Worm (Caenorhabditis elegans) whole organism, L4 larva: ENCODE measurements around the gene somi-1.

ENCODE experiments used
- F37D6.2 ChIP-seq: sonication (generic microtip); optimal IDR thresholded peaks from 2 replicates; lab custom pipeline; 2016; ENCODE audit warnings: mild to moderate bottlenecking, missing genetic modification characterization, missing compliant biosample characterization
- Y5F2A.4 ChIP-seq: fragments of 200-800 bp; sonication (Bioruptor generic); optimal IDR thresholded peaks from 2 replicates; lab custom pipeline; 2018; ENCODE audit warnings: mild to moderate bottlenecking, missing genetic modification characterization, missing compliant biosample characterization
- aha-1 ChIP-seq: fragments of 150-350 bp; peaks from one replicate; lab custom pipeline; 2014; ENCODE audit warnings: missing biosample characterization, missing genetic modification characterization
- ceh-44 ChIP-seq: fragments of 200-800 bp; sonication (Bioruptor generic); IDR thresholded peaks from 2 replicates; pipeline ENCODE4 v1.3.6; 2022; ENCODE audit warnings: missing genetic modification reagents, missing genetic modification characterization, missing compliant biosample characterization
- ces-1 ChIP-seq: fragments of 150-350 bp; sonication (generic microtip); optimal IDR thresholded peaks from 4 replicates; lab custom pipeline; 2014; ENCODE audit warnings: missing biosample characterization, missing genetic modification reagents, missing genetic modification characterization
- cey-2 ChIP-seq: sonication (generic microtip); optimal IDR thresholded peaks from 3 replicates; lab custom pipeline; 2017; ENCODE audit warnings: missing genetic modification characterization, mild to moderate bottlenecking, missing compliant biosample characterization, antibody characterized with exemption, borderline replicate concordance; ENCODE audit not compliant: insufficient read depth
- ctbp-1 ChIP-seq: fragments of 200-800 bp; sonication (Bioruptor generic); IDR thresholded peaks from 2 replicates; pipeline ENCODE4 v1.3.6; 2022; ENCODE audit warnings: missing genetic modification reagents, missing genetic modification characterization, missing compliant biosample characterization
- daf-16 ChIP-seq, 3 experiments: sonication (generic microtip); optimal IDR thresholded peaks; 2 replicates each; lab custom pipeline; 2016 to 2017; ENCODE audit warnings: missing genetic modification characterization in 3 of 3, missing genetic modification reagents in 3 of 3, mild to moderate bottlenecking in 2 of 3, missing compliant biosample characterization in 2 of 3, missing biosample characterization in 1 of 3, moderate library complexity in 1 of 3
- dmd-6 ChIP-seq: fragments of 200-800 bp; sonication (Bioruptor generic); IDR thresholded peaks from 2 replicates; pipeline ENCODE4 v1.3.6; 2022; ENCODE audit warnings: missing genetic modification reagents, missing genetic modification characterization, missing compliant biosample characterization
- dmd-8 ChIP-seq: fragments of 200-800 bp; sonication (Bioruptor generic); IDR thresholded peaks from 2 replicates; pipeline ENCODE4 v1.3.6; 2022; ENCODE audit warnings: missing genetic modification characterization, missing compliant biosample characterization
- dmd-9 ChIP-seq: fragments of 200-800 bp; sonication (Bioruptor generic); IDR thresholded peaks from 2 replicates; pipeline ENCODE4 v1.3.6; 2022; ENCODE audit warnings: missing genetic modification reagents, missing genetic modification characterization, missing compliant biosample characterization
- dve-1 ChIP-seq: sonication (generic microtip); optimal IDR thresholded peaks from 2 replicates; lab custom pipeline; 2017; ENCODE audit warnings: antibody characterized with exemption, mild to moderate bottlenecking, missing genetic modification characterization, missing compliant biosample characterization; ENCODE audit not compliant: insufficient read depth
- egl-43 ChIP-seq: fragments of 200-800 bp; sonication (Bioruptor generic); IDR thresholded peaks from 2 replicates; pipeline ENCODE4 v1.3.6; 2022; ENCODE audit warnings: missing genetic modification reagents, missing genetic modification characterization, missing compliant biosample characterization
- fkh-10 ChIP-seq: fragments of 150-350 bp; optimal IDR thresholded peaks from 2 replicates; lab custom pipeline; 2014; ENCODE audit warnings: missing biosample characterization, missing genetic modification reagents, missing genetic modification characterization
- hlh-11 ChIP-seq: fragments of 200-800 bp; sonication (Bioruptor generic); optimal IDR thresholded peaks from 2 replicates; lab custom pipeline; 2018; ENCODE audit warnings: mild to moderate bottlenecking, missing genetic modification characterization, missing compliant biosample characterization
- jun-1 ChIP-seq: fragments of 150-350 bp; optimal IDR thresholded peaks from 2 replicates; lab custom pipeline; 2014; ENCODE audit warnings: missing biosample characterization, missing genetic modification reagents, missing genetic modification characterization
- lim-7 ChIP-seq: fragments of 200-800 bp; sonication (Bioruptor generic); IDR thresholded peaks from 2 replicates; pipeline ENCODE4 v1.3.6; 2022; ENCODE audit warnings: missing genetic modification characterization, missing compliant biosample characterization
- lin-1 ChIP-seq: fragments of 200-800 bp; sonication (Bioruptor generic); IDR thresholded peaks from 2 replicates; pipeline ENCODE4 v1.3.6; 2022; ENCODE audit warnings: missing genetic modification reagents, missing genetic modification characterization, missing compliant biosample characterization
- lin-15B ChIP-seq: fragments of 150-350 bp; sonication (generic microtip); optimal IDR thresholded peaks from 3 replicates; lab custom pipeline; 2014; ENCODE audit warnings: missing biosample characterization, missing genetic modification characterization
- lin-38 ChIP-seq: fragments of 200-800 bp; sonication (Bioruptor generic); IDR thresholded peaks from 2 replicates; pipeline ENCODE4 v1.3.6; 2022; ENCODE audit warnings: missing genetic modification reagents, missing genetic modification characterization, missing compliant biosample characterization
- lir-3 ChIP-seq: sonication (generic microtip); optimal IDR thresholded peaks from 2 replicates; lab custom pipeline; 2016; ENCODE audit warnings: mild to moderate bottlenecking, missing genetic modification characterization, missing compliant biosample characterization
- lsy-2 ChIP-seq, 2 experiments: fragments of 150-350 bp in 1 of 2; sonication (generic microtip) in 1 of 2; optimal IDR thresholded peaks; 2 replicates each; lab custom pipeline; 2014 to 2017; ENCODE audit warnings: missing biosample characterization in 2 of 2, missing genetic modification characterization in 2 of 2
- madf-5 ChIP-seq, 2 experiments: fragments of 200-800 bp; sonication (Bioruptor generic); IDR thresholded peaks; 2 replicates each; pipeline ENCODE4 v1.3.6; 2022; ENCODE audit warnings: missing compliant biosample characterization in 2 of 2, missing genetic modification characterization in 2 of 2
- madf-9 ChIP-seq: fragments of 200-800 bp; sonication (Bioruptor generic); conservative IDR thresholded peaks from 2 replicates; pipeline ENCODE4 v1.3.6; 2022; ENCODE audit warnings: missing genetic modification reagents, missing genetic modification characterization, missing compliant biosample characterization
- mdt-29 ChIP-seq: fragments of 200-800 bp; sonication (Bioruptor generic); IDR thresholded peaks from 2 replicates; pipeline ENCODE4 v1.3.6; 2022; ENCODE audit warnings: missing genetic modification reagents, missing genetic modification characterization, missing compliant biosample characterization
- mep-1 ChIP-seq: fragments of 150-350 bp; sonication (generic microtip); optimal IDR thresholded peaks from 3 replicates; lab custom pipeline; 2014; ENCODE audit warnings: missing biosample characterization, missing genetic modification characterization
- mes-2 ChIP-seq: sonication (generic microtip); optimal IDR thresholded peaks from 2 replicates; lab custom pipeline; 2016; ENCODE audit warnings: missing genotype, mild to moderate bottlenecking, missing genetic modification characterization, missing compliant biosample characterization; ENCODE audit not compliant: poor library complexity, severe bottlenecking
- mxl-2 ChIP-seq: fragments of 200-800 bp; sonication (Bioruptor generic); conservative IDR thresholded peaks from 2 replicates; pipeline ENCODE4 v1.3.6; 2022; ENCODE audit warnings: missing genetic modification reagents, missing genetic modification characterization, missing compliant biosample characterization
- mxl-3 ChIP-seq: fragments of 200-800 bp; sonication (Bioruptor generic); optimal IDR thresholded peaks from 2 replicates; lab custom pipeline; 2018; ENCODE audit warnings: mild to moderate bottlenecking, missing genetic modification characterization, missing compliant biosample characterization
- nhr-25 ChIP-seq: sonication (generic microtip); optimal IDR thresholded peaks from 2 replicates; lab custom pipeline; 2017; ENCODE audit warnings: missing genetic modification characterization, mild to moderate bottlenecking, missing compliant biosample characterization, antibody characterized with exemption, moderate library complexity, borderline replicate concordance; ENCODE audit not compliant: insufficient read depth
- nhr-28 ChIP-seq: fragments of 150-350 bp; optimal IDR thresholded peaks from 2 replicates; lab custom pipeline; 2014; ENCODE audit warnings: missing biosample characterization, missing genetic modification characterization
- nhr-42 ChIP-seq: fragments of 200-800 bp; sonication (Bioruptor generic); IDR thresholded peaks from 2 replicates; pipeline ENCODE4 v1.3.6; 2022; ENCODE audit warnings: missing genetic modification characterization, missing compliant biosample characterization
- nhr-48 ChIP-seq: sonication (generic microtip); optimal IDR thresholded peaks from 2 replicates; lab custom pipeline; 2016; ENCODE audit warnings: mild to moderate bottlenecking, missing genetic modification characterization, missing compliant biosample characterization
- nhr-6 ChIP-seq: fragments of 150-350 bp; optimal IDR thresholded peaks from 2 replicates; lab custom pipeline; 2014; ENCODE audit warnings: missing biosample characterization, missing genetic modification characterization
- pha-4 ChIP-seq, 2 experiments: fragments of 150-350 bp in 1 of 2; fragments of 200-800 bp in 1 of 2; sonication (Bioruptor generic) in 1 of 2; IDR thresholded peaks in 1 of 2; optimal IDR thresholded peaks in 1 of 2; 2 replicates each; pipeline versions ENCODE4 v1.3.6 to Lab custom; 2014 to 2022; ENCODE audit warnings: missing genetic modification characterization in 2 of 2, missing genetic modification reagents in 2 of 2, missing biosample characterization in 1 of 2, missing compliant biosample characterization in 1 of 2
- pqm-1 ChIP-seq: sonication (generic microtip); optimal IDR thresholded peaks from 2 replicates; lab custom pipeline; 2017; ENCODE audit warnings: missing biosample characterization, missing genetic modification characterization
- saeg-2 ChIP-seq: fragments of 200-800 bp; sonication (Bioruptor generic); IDR thresholded peaks from 2 replicates; pipeline ENCODE4 v1.3.6; 2022; ENCODE audit warnings: missing genetic modification reagents, missing genetic modification characterization, missing compliant biosample characterization
- sdz-12 ChIP-seq: fragments of 200-800 bp; sonication (Bioruptor generic); optimal IDR thresholded peaks from 2 replicates; lab custom pipeline; 2018; ENCODE audit warnings: mild to moderate bottlenecking, missing genetic modification characterization, missing compliant biosample characterization
- set-16 ChIP-seq: fragments of 200-800 bp; sonication (Bioruptor generic); IDR thresholded peaks from 2 replicates; pipeline ENCODE4 v1.3.6; 2022; ENCODE audit warnings: missing genetic modification reagents, missing genetic modification characterization, missing compliant biosample characterization
- snpc-4 ChIP-seq: fragments of 150-350 bp; optimal IDR thresholded peaks from 2 replicates; lab custom pipeline; 2014; ENCODE audit warnings: missing biosample characterization, missing genetic modification characterization
- spr-1 ChIP-seq: sonication (generic microtip); optimal IDR thresholded peaks from 2 replicates; lab custom pipeline; 2016; ENCODE audit warnings: mild to moderate bottlenecking, missing genetic modification characterization, missing compliant biosample characterization
- tag-97 ChIP-seq: fragments of 200-800 bp; sonication (Bioruptor generic); IDR thresholded peaks from 2 replicates; pipeline ENCODE4 v1.3.6; 2022; ENCODE audit warnings: missing genetic modification characterization, missing compliant biosample characterization
- tra-1 ChIP-seq: fragments of 200-800 bp; sonication (Bioruptor generic); IDR thresholded peaks from 2 replicates; pipeline ENCODE4 v1.3.6; 2022; ENCODE audit warnings: missing genetic modification reagents, missing genetic modification characterization, missing compliant biosample characterization
- vab-7 ChIP-seq: fragments of 200-800 bp; sonication (Bioruptor generic); IDR thresholded peaks from 2 replicates; pipeline ENCODE4 v1.3.6; 2022; ENCODE audit warnings: missing genetic modification reagents, missing genetic modification characterization, missing compliant biosample characterization
- zfp-3 ChIP-seq: fragments of 200-800 bp; sonication (Bioruptor generic); conservative IDR thresholded peaks from 2 replicates; pipeline ENCODE4 v1.3.6; 2022; ENCODE audit warnings: missing genetic modification reagents, missing genetic modification characterization, missing compliant biosample characterization

The somi-1 gene

DNA sequence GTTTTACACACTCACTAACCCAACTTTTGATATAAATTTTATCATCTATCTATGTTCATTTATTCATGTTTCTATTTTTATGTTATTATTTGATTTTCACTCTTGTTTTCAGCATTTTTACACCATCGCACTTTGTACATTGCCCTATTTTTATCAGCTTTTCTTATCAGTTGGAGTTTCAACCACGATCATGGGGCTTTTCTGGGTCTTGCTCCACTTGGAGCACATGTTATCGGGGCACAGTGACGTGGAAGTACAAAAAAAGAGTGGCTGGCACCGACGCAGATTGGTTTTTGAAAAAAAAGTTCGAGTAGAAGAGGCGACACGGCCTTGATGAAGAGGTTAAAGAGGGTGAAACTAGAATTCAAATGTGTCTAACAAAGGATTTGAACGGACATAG is 14.1 kb downstream of the somi-1 start (continued):
- TF ChIP-seq Y5F2A.4 (GFP tag; lab: Kevin White, UChicago) (no peak), nhr-25 (tag; lab: Kevin White, UChicago) (no peak), nhr-48 (peak; percentile 13), hlh-11 (tag; lab: Kevin White, UChicago) (peak; percentile 85), spr-1 (tag; lab: Kevin White, UChicago) (no peak), F37D6.2 (tag; lab: Kevin White, UChicago) (no peak), madf-5 (GFP tag; IDR thresholded peaks at IDR 0.05; lab: Robert Waterston, UW) (no peak), saeg-2 (GFP tag; lab: Robert Waterston, UW) (0 out of 2 replicates have a peak, but pooled peaks have one; percentile 20), mxl-2 (GFP tag; lab: Robert Waterston, UW) (no peak), jun-1 (tag; lab: Kevin White, UChicago) (no peak), lsy-2 (tag; optimal IDR thresholded peaks at IDR 0.05; lab: Kevin White, UChicago) (peak in 1 of 2 experiments; percentile 26), aha-1 (no peak), ces-1 (GFP tag; lab: Kevin White, UChicago) (no peak), sdz-12 (GFP tag; lab: Kevin White, UChicago) (no peak), madf-9 (GFP tag; lab: Robert Waterston, UW) (no peak), tag-97 (no peak), nhr-6 (tag; lab: Kevin White, UChicago) (peak; percentile 65), mdt-29 (GFP tag; lab: Robert Waterston, UW) (0 out of 2 replicates have a peak, but pooled peaks have one; percentile 10), lin-15B (tag; lab: Kevin White, UChicago) (no peak), mes-2 (no peak), dmd-6 (GFP tag; lab: Robert Waterston, UW) (peak; percentile 89)

DNA sequence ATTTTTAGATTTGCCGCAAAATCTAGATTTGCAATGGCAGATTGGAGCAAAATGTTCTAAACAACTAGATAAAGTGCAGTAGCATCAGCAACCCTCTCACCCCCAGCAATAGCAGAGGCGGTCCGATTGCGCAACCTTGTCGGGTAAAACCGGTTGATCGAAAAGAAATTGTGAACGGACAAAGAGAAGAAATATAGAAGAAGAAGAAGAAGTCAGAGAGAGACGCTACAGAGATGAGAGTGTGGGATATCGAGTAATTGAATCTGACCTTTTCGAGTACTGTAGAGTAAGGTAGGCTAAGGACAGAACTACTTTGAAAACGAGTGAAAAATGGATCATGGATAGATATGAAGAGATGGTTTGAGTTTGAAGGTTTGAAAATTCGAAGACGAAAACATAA is 15.3 kb downstream of the somi-1 start:
- no peak for TF ChIP-seq lir-3 (tag; lab: Kevin White, UChicago)
- peak; percentile 84 for TF ChIP-seq nhr-25 (tag; lab: Kevin White, UChicago)
- TF ChIP-seq pqm-1 (tag; lab: Kevin White, UChicago) = no peak
- no peak for TF ChIP-seq nhr-28 (tag; lab: Kevin White, UChicago)
- TF ChIP-seq lim-7 (GFP tag; lab: Robert Waterston, UW) = no peak
- peak; percentile 89 for TF ChIP-seq aha-1
- peak; percentile 17 for TF ChIP-seq mep-1
- peak; percentile 18 for TF ChIP-seq mes-2
- no peak for TF ChIP-seq egl-43 (GFP tag; lab: Robert Waterston, UW)
- no peak for TF ChIP-seq snpc-4 (tag; lab: Kevin White, UChicago)
- TF ChIP-seq lin-38 (GFP tag; lab: Robert Waterston, UW) = no peak
- no peak for TF ChIP-seq dmd-9 (GFP tag; lab: Robert Waterston, UW)
- no peak for TF ChIP-seq dmd-6 (GFP tag; lab: Robert Waterston, UW)
- no peak for TF ChIP-seq cey-2 (tag; lab: Kevin White, UChicago)
- TF ChIP-seq spr-1 (tag; lab: Kevin White, UChicago) = no peak
- TF ChIP-seq dmd-8 (GFP tag; lab: Robert Waterston, UW) = no peak
- TF ChIP-seq ceh-44 = no peak
- TF ChIP-seq zfp-3 (GFP tag; lab: Robert Waterston, UW) = no peak

DNA sequence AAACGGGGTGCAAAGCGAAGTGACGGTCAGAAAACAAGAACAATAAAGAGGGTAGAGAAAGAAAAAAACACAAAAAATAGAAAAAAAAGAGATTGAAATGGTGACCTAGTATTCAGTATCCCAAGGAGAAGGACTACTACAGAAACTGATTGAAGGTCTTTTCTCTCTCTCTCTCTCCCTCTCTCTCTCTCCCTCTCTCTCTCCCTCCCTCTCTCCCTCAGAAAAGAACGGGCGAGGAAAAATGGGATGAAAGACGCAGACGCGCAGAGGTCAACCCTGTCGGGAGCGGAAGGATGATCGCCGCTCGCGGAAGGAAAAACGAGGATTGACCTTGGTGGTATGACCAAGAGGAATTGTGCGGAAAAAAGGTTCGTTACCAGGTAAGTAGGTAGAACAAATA is 16.7 kb downstream of the somi-1 start:
- TF ChIP-seq vab-7 (GFP tag; lab: Robert Waterston, UW) (no peak), dmd-9 (GFP tag; lab: Robert Waterston, UW) (no peak), nhr-42 (GFP tag; lab: Robert Waterston, UW) (no peak), tra-1 (GFP tag; lab: Robert Waterston, UW) (0 out of 2 replicates have a peak, but pooled peaks have one; percentile 55), madf-9 (GFP tag; lab: Robert Waterston, UW) (peak; percentile 79), ctbp-1 (GFP tag; lab: Robert Waterston, UW) (no peak), lsy-2 (tag; optimal IDR thresholded peaks at IDR 0.05; lab: Kevin White, UChicago) (peak in 1 of 2 experiments; percentile 39), lin-1 (GFP tag; lab: Robert Waterston, UW) (no peak), daf-16 (GFP tag; optimal IDR thresholded peaks at IDR 0.05; lab: Kevin White, UChicago) (no peak), daf-16 (tag; optimal IDR thresholded peaks at IDR 0.05; lab: Kevin White, UChicago) (peak; percentile 3), fkh-10 (GFP tag; lab: Kevin White, UChicago) (no peak), set-16 (peak; percentile 87), nhr-25 (tag; lab: Kevin White, UChicago) (peak; percentile 83), mxl-3 (GFP tag; lab: Kevin White, UChicago) (peak; percentile 41), dmd-6 (GFP tag; lab: Robert Waterston, UW) (peak; percentile 35; the same call in 1 of the 2 replicates), dve-1 (tag; lab: Kevin White, UChicago) (peak; percentile 70), nhr-28 (tag; lab: Kevin White, UChicago) (peak; percentile 53), pha-4 (GFP tag; IDR thresholded peaks at IDR 0.05; lab: Robert Waterston, UW) (peak; percentile 68; the same call in 1 of the 2 replicates), pha-4 (tag; optimal IDR thresholded peaks at IDR 0.05; lab: Kevin White, UChicago) (no peak)
